Worm (Caenorhabditis elegans) whole organism, early embryonic: Measurements from ENCODE around the gene tag-124.

Experiments used
- B0310.2 ChIP-seq: sonication (generic microtip); optimal IDR thresholded peaks from 2 replicates; lab custom pipeline; 2016; ENCODE audit warnings: mild to moderate bottlenecking, missing genetic modification characterization, missing compliant biosample characterization
- F13C5.2 ChIP-seq: sonication (generic microtip); optimal IDR thresholded peaks from 2 replicates; lab custom pipeline; 2017; ENCODE audit warnings: mild to moderate bottlenecking, missing genetic modification characterization, inconsistent platforms, missing compliant biosample characterization
- aly-1 ChIP-seq: sonication (generic microtip); optimal IDR thresholded peaks from 2 replicates; lab custom pipeline; 2016; ENCODE audit warnings: missing genetic modification characterization, missing compliant biosample characterization
- ama-1 ChIP-seq: fragments of 150-350 bp; optimal IDR thresholded peaks from 2 replicates; lab custom pipeline; 2014
- ceh-13 ChIP-seq: fragments of 200-800 bp; sonication (Bioruptor generic); optimal IDR thresholded peaks from 2 replicates; lab custom pipeline; 2018; ENCODE audit warnings: mild to moderate bottlenecking, missing genetic modification characterization, missing compliant biosample characterization
- ceh-36 ChIP-seq: sonication (generic microtip); optimal IDR thresholded peaks from 2 replicates; lab custom pipeline; 2016; ENCODE audit warnings: missing genetic modification characterization, inconsistent platforms, missing compliant biosample characterization
- ets-7 ChIP-seq: sonication (generic microtip); optimal IDR thresholded peaks from 2 replicates; lab custom pipeline; 2016; ENCODE audit warnings: missing genotype, missing genetic modification characterization, missing compliant biosample characterization
- flt-1 ChIP-seq: fragments of 200-800 bp; sonication (Bioruptor generic); IDR thresholded peaks from 2 replicates; pipeline ENCODE4 v1.3.6; 2022; ENCODE audit warnings: missing genetic modification characterization, missing compliant biosample characterization
- hmbx-1 ChIP-seq: sonication (generic microtip); optimal IDR thresholded peaks from 2 replicates; lab custom pipeline; 2016; ENCODE audit warnings: mild to moderate bottlenecking, missing genetic modification characterization, missing compliant biosample characterization
- hmg-4 ChIP-seq: fragments of 200-800 bp; sonication (Bioruptor generic); optimal IDR thresholded peaks from 2 replicates; lab custom pipeline; 2018; ENCODE audit warnings: mild to moderate bottlenecking, missing genetic modification characterization, missing compliant biosample characterization
- hnd-1 ChIP-seq: sonication (generic microtip); optimal IDR thresholded peaks from 2 replicates; lab custom pipeline; 2016; ENCODE audit warnings: missing genetic modification characterization, missing compliant biosample characterization
- pes-1 ChIP-seq: fragments of 200-800 bp; sonication (Bioruptor generic); IDR thresholded peaks from 2 replicates; pipeline ENCODE4 v1.3.6; 2022; ENCODE audit warnings: missing genetic modification reagents, missing genetic modification characterization, missing compliant biosample characterization
- scrt-1 ChIP-seq: fragments of 200-800 bp; sonication (Bioruptor generic); IDR thresholded peaks from 2 replicates; pipeline ENCODE4 v1.3.6; 2022; ENCODE audit warnings: missing genetic modification characterization, missing compliant biosample characterization
- sea-1 ChIP-seq: fragments of 200-800 bp; sonication (Bioruptor generic); conservative IDR thresholded peaks from 2 replicates; pipeline ENCODE4 v1.3.6; 2022; ENCODE audit warnings: missing genetic modification characterization, missing compliant biosample characterization
- tbx-11 ChIP-seq: fragments of 200-800 bp; sonication (Bioruptor generic); IDR thresholded peaks from 2 replicates; pipeline ENCODE4 v1.3.6; 2022; ENCODE audit warnings: missing genetic modification characterization, missing compliant biosample characterization
- tbx-37 ChIP-seq: fragments of 200-800 bp; sonication (Bioruptor generic); conservative IDR thresholded peaks from 2 replicates; pipeline ENCODE4 v1.3.6; 2022; ENCODE audit warnings: missing genetic modification reagents, missing genetic modification characterization, missing compliant biosample characterization
- tra-4 ChIP-seq: sonication (generic microtip); optimal IDR thresholded peaks from 2 replicates; lab custom pipeline; 2017; ENCODE audit warnings: missing genetic modification characterization, missing compliant biosample characterization

tag-124 gene

DNA sequence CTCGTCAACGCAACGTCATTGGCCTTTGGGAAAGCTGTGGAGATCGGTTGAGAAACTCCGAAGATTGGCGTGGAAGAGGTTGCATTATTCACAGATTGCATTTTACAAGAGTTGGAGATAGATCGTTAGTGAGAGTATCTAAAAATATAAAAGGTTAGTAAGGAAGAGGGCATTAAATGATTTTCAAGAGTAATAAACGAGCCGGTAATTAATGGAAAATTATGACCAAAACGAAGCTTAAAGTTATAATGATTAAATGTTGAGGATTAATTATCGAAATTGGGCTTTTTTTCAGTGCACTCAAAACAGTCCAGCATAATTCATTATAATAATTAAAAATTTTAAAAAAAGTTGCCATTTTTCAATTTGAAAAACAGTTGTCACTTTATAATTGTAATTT is 18.2 kb downstream of the tag-124 start, which contains the start of gene pap-2:
TSS of gene pap-2 (minus strand) at position 101 of the 400 bp plus-strand sequence.
- TF ChIP-seq tbx-37 (GFP tag; lab: Robert Waterston, UW): no peak
- no peak for TF ChIP-seq hmg-4 (GFP tag; lab: Kevin White, UChicago)
- TF ChIP-seq tra-4 (tag; lab: Kevin White, UChicago): no peak
- TF ChIP-seq hnd-1 (tag; lab: Kevin White, UChicago): no peak
- no peak for TF ChIP-seq tbx-11 (GFP tag; lab: Robert Waterston, UW)
- TF ChIP-seq ceh-36 (tag; lab: Kevin White, UChicago): no peak
- TF ChIP-seq ama-1: no peak
- TF ChIP-seq flt-1 (GFP tag; lab: Robert Waterston, UW): no peak
- no peak for TF ChIP-seq ets-7 (tag; lab: Kevin White, UChicago)
- no peak for TF ChIP-seq sea-1 (GFP tag; lab: Robert Waterston, UW)
- no peak for TF ChIP-seq scrt-1 (GFP tag; lab: Robert Waterston, UW)
- TF ChIP-seq ceh-13 (GFP tag; lab: Kevin White, UChicago): no peak

DNA sequence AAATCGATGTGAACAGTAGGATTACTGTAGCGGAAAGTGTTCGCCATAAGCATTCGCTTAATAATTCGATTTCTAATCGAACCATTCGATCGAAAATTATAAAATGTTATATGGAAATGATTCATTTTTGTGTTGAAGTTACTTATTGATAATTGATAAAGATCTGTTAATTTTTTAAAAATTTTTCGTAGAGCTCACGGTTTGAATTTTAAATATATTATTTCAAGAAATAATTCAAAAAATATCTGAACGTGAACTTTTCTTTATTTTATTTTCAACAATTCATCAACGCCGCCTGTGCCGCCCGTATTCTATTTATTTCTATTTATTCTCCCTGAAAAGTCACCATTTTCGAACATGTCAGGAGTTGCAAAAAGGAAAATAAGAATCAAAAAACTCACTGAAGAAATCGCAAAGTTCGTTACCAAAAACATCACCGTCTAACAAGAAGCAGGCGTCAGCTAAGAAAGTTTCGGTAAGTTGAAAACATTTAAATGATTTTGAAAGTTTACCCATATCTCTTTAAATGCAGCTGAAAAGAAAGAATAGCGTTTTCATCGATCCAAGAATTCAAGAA is 20.3 kb downstream of the tag-124 start, which contains the start of the genes T15H9.5 and T15H9.4:
TSS of gene T15H9.5 (minus strand) at position 101 of the 577 bp plus-strand sequence.
TSS of gene T15H9.4 (plus strand) at position 527 of the 577 bp plus-strand sequence.
- no peak for TF ChIP-seq pes-1 (GFP tag; lab: Robert Waterston, UW)
- TF ChIP-seq ceh-13 (GFP tag; lab: Kevin White, UChicago): no peak
- TF ChIP-seq hmbx-1 (tag; lab: Kevin White, UChicago): no peak
- no peak for TF ChIP-seq tra-4 (tag; lab: Kevin White, UChicago)
- TF ChIP-seq sea-1 (GFP tag; lab: Robert Waterston, UW): no peak
- TF ChIP-seq flt-1 (GFP tag; lab: Robert Waterston, UW): no peak
- no peak for TF ChIP-seq hnd-1 (tag; lab: Kevin White, UChicago)
- no peak for TF ChIP-seq ets-7 (tag; lab: Kevin White, UChicago)
- TF ChIP-seq tbx-11 (GFP tag; lab: Robert Waterston, UW): no peak
- TF ChIP-seq tbx-37 (GFP tag; lab: Robert Waterston, UW): no peak
- TF ChIP-seq ama-1: no peak
- TF ChIP-seq B0310.2 (tag; lab: Kevin White, UChicago): no peak
- TF ChIP-seq scrt-1 (GFP tag; lab: Robert Waterston, UW): no peak
- TF ChIP-seq F13C5.2 (tag; lab: Kevin White, UChicago): no peak
- TF ChIP-seq hmg-4 (GFP tag; lab: Kevin White, UChicago): no peak

ce11 chrII:9614728-9615127 is 23.6 kb downstream of the tag-124 start, which contains the start of gene hlh-6:
TSS of gene hlh-6 (minus strand) at chrII:9614828.
- TF ChIP-seq sea-1 (GFP tag; lab: Robert Waterston, UW): no peak
- TF ChIP-seq F13C5.2 (tag; lab: Kevin White, UChicago): no peak
- TF ChIP-seq tbx-37 (GFP tag; lab: Robert Waterston, UW): no peak
- no peak for TF ChIP-seq ets-7 (tag; lab: Kevin White, UChicago)
- no peak for TF ChIP-seq ama-1

DNA sequence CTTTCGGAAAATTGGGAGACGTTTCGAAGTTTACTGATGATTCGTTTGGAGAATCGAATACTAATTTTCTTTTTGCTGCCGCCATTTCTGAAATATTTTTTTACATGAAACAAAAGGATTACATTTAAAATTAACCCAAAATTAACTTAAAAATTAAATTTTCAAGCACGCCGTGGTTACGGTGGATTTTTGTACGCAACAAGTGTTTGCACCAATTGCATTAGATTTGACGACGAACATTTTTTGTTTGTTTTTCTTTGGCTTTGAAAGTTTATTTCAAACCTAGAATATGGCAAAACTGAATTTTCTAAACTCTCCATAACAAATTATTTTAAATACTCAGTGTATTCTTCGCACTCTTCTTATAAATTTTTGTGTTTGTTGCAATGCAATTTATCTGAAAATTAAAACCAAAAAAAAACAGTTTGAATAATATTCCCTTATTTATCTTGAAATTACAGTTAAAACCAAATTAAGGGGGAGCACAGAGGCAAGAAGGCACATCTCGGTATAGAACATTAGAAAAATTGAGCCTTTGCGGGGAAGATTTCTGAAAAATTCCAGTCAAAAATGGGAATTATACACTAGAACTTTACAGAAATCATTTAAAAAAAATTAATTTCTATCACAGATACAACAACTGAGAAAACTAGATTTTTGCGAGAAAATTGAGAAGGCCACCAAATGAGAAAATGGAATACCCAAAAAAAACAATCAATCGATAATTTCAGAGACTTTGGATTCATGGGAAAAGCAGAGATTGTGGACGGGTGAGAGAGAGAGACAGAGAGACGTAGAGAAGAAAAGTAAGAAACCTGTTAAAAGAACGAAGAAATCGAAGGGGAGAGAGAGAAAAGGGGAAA is 26.2 kb downstream of the tag-124 start, which contains the start of gene hal-3:
TSS of gene hal-3 (minus strand) at position 87 of the 863 bp plus-strand sequence.
- TF ChIP-seq ama-1: no peak
- TF ChIP-seq B0310.2 (tag; lab: Kevin White, UChicago): no peak
- TF ChIP-seq tbx-11 (GFP tag; lab: Robert Waterston, UW): no peak
- no peak for TF ChIP-seq ets-7 (tag; lab: Kevin White, UChicago)
- TF ChIP-seq hmg-4 (GFP tag; lab: Kevin White, UChicago): no peak
- no peak for TF ChIP-seq ceh-13 (GFP tag; lab: Kevin White, UChicago)
- TF ChIP-seq aly-1 (tag; lab: Kevin White, UChicago): no peak
- no peak for TF ChIP-seq hmbx-1 (tag; lab: Kevin White, UChicago)
- no peak for TF ChIP-seq pes-1 (GFP tag; lab: Robert Waterston, UW)
- no peak for TF ChIP-seq ceh-36 (tag; lab: Kevin White, UChicago)
- no peak for TF ChIP-seq flt-1 (GFP tag; lab: Robert Waterston, UW)
- TF ChIP-seq tra-4 (tag; lab: Kevin White, UChicago): no peak
- TF ChIP-seq sea-1 (GFP tag; lab: Robert Waterston, UW): no peak

- TF ChIP-seq ets-7 (tag; lab: Kevin White, UChicago) (no peak), B0310.2 (tag; lab: Kevin White, UChicago) (no peak), tbx-11 (GFP tag; lab: Robert Waterston, UW) (no peak), ama-1 (no peak), hnd-1 (tag; lab: Kevin White, UChicago) (no peak), flt-1 (GFP tag; lab: Robert Waterston, UW) (no peak), aly-1 (tag; lab: Kevin White, UChicago) (no peak), hmbx-1 (tag; lab: Kevin White, UChicago) (no peak), F13C5.2 (tag; lab: Kevin White, UChicago) (no peak), pes-1 (GFP tag; lab: Robert Waterston, UW) (no peak), tbx-37 (GFP tag; lab: Robert Waterston, UW) (no peak), ceh-36 (tag; lab: Kevin White, UChicago) (no peak), hmg-4 (GFP tag; lab: Kevin White, UChicago) (no peak), sea-1 (GFP tag; lab: Robert Waterston, UW) (no peak), ceh-13 (GFP tag; lab: Kevin White, UChicago) (no peak)
These were observed 26.8 kb downstream of the tag-124 start for ce11 chrII:9617902-9618245.

ce11 chrII:9618759-9619158 is 27.7 kb downstream of the tag-124 start:
- TF ChIP-seq sea-1 (GFP tag; lab: Robert Waterston, UW): no peak
- no peak for TF ChIP-seq scrt-1 (GFP tag; lab: Robert Waterston, UW)
- no peak for TF ChIP-seq tra-4 (tag; lab: Kevin White, UChicago)
- TF ChIP-seq F13C5.2 (tag; lab: Kevin White, UChicago): no peak
- no peak for TF ChIP-seq ceh-13 (GFP tag; lab: Kevin White, UChicago)
- no peak for TF ChIP-seq pes-1 (GFP tag; lab: Robert Waterston, UW)
- no peak for TF ChIP-seq tbx-37 (GFP tag; lab: Robert Waterston, UW)
- TF ChIP-seq ceh-36 (tag; lab: Kevin White, UChicago): no peak
- TF ChIP-seq hnd-1 (tag; lab: Kevin White, UChicago): no peak
- TF ChIP-seq ets-7 (tag; lab: Kevin White, UChicago): no peak
- TF ChIP-seq B0310.2 (tag; lab: Kevin White, UChicago): no peak
